Worm (Caenorhabditis elegans) whole organism, L1 larva: ENCODE data around the gene hrg-1.

Experiments
- C16A3.4 ChIP-seq: fragments of 150-350 bp; optimal IDR thresholded peaks from 2 replicates; lab custom pipeline; 2014; ENCODE audit warnings: missing biosample characterization, missing genetic modification characterization
- dpl-1 ChIP-seq, 3 experiments: fragments of 150-350 bp in 2 of 3; sonication (generic microtip) in 1 of 3; optimal IDR thresholded peaks; 2 replicates each; lab custom pipeline; 2014 to 2017; ENCODE audit warnings: missing biosample characterization in 3 of 3, missing genetic modification characterization in 3 of 3, missing genetic modification reagents in 3 of 3
- fos-1 ChIP-seq: fragments of 150-350 bp; optimal IDR thresholded peaks from 2 replicates; lab custom pipeline; 2014; ENCODE audit warnings: missing biosample characterization, missing genetic modification characterization
- lin-15B ChIP-seq: fragments of 150-350 bp; sonication (generic microtip); optimal IDR thresholded peaks from 3 replicates; lab custom pipeline; 2014; ENCODE audit warnings: missing biosample characterization, missing genetic modification characterization
- lin-39 ChIP-seq: fragments of 150-350 bp; optimal IDR thresholded peaks from 2 replicates; lab custom pipeline; 2014; ENCODE audit warnings: missing biosample characterization, missing genetic modification reagents, missing genetic modification characterization
- nhr-11 ChIP-seq: fragments of 150-350 bp; optimal IDR thresholded peaks from 2 replicates; lab custom pipeline; 2014; ENCODE audit warnings: missing biosample characterization, missing genetic modification characterization
- nhr-12 ChIP-seq: sonication (generic microtip); optimal IDR thresholded peaks from 2 replicates; lab custom pipeline; 2017; ENCODE audit warnings: missing biosample characterization, missing genetic modification characterization
- rnt-1 ChIP-seq: sonication (generic microtip); optimal IDR thresholded peaks from 2 replicates; lab custom pipeline; 2016; ENCODE audit warnings: mild to moderate bottlenecking, missing genetic modification characterization, moderate library complexity, missing compliant biosample characterization
- skn-1 ChIP-seq: fragments of 150-350 bp; optimal IDR thresholded peaks from 2 replicates; lab custom pipeline; 2014; ENCODE audit warnings: missing biosample characterization, missing genetic modification characterization
- unc-130 ChIP-seq: fragments of 150-350 bp; optimal IDR thresholded peaks from 2 replicates; lab custom pipeline; 2017; ENCODE audit warnings: missing biosample characterization, missing genetic modification characterization, inconsistent platforms
- unc-30 ChIP-seq: sonication (generic microtip); optimal IDR thresholded peaks from 2 replicates; lab custom pipeline; 2017; ENCODE audit warnings: missing biosample characterization, missing genetic modification characterization
- ztf-11 ChIP-seq, 2 experiments: sonication (generic microtip); optimal IDR thresholded peaks; 2 replicates each; lab custom pipeline; 2016 to 2017; ENCODE audit warnings: missing genetic modification characterization in 2 of 2, missing biosample characterization in 1 of 2, missing compliant biosample characterization in 1 of 2

- TF ChIP-seq fos-1 (no peak), lin-39 (tag; lab: Kevin White, UChicago) (no peak), lin-15B (tag; lab: Kevin White, UChicago) (no peak), nhr-12 (tag; lab: Kevin White, UChicago) (no peak), ztf-11 (tag; optimal IDR thresholded peaks at IDR 0.05; lab: Kevin White, UChicago) (no peak), dpl-1 (GFP tag; optimal IDR thresholded peaks at IDR 0.05; lab: Kevin White, UChicago) (no peak), unc-30 (tag; lab: Kevin White, UChicago) (no peak), unc-130 (tag; lab: Kevin White, UChicago) (no peak), rnt-1 (tag; lab: Kevin White, UChicago) (no peak), nhr-11 (tag; lab: Kevin White, UChicago) (no peak), skn-1 (no peak), C16A3.4 (tag; lab: Kevin White, UChicago) (no peak)
Measured at ce11 chrX:4010383-4010782, 5.6 kb downstream of the hrg-1 start.
